Worm (Caenorhabditis elegans): ENCODE measurements around the gene T06C12.9.
"Not testable (repeated sequence)": the region's sequence is repeated elsewhere in the genome, so short reads cannot be mapped to it uniquely, and the experiment has no call there.

T06C12.9 gene

DNA sequence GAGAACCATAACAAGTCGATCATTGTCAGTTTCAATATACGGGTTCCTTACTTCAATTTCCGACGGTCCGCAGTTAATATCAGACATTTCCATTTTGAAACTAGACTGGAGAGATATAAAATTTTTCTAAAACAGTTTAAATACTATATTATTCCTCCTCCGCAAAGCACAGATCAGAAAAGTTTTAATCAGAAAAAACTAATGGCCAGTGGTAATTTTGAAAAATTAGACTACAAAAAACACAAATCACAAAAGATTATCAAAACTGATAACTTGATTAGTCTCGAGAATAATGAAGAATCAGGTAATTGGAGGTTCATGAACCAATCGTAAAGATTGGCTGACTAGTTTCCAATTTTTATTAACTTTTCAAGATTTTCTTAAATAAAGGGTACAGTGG lies at the start of gene T06C12.9:
T06C12.9 (minus strand) TSS at position 101 of the 400 bp plus-strand sequence.
- no peak for TF ChIP-seq flt-1 (GFP tag; IDR thresholded peaks at IDR 0.05)
- TF ChIP-seq F13C5.2 (tag; optimal IDR thresholded peaks at IDR 0.05): no peak
- TF ChIP-seq ets-7 (tag; optimal IDR thresholded peaks at IDR 0.05): no peak
- TF ChIP-seq ceh-13 (GFP tag; optimal IDR thresholded peaks at IDR 0.05): no peak
- no peak for TF ChIP-seq ceh-36 (tag; optimal IDR thresholded peaks at IDR 0.05)
- no peak for TF ChIP-seq scrt-1 (GFP tag; IDR thresholded peaks at IDR 0.05)
- TF ChIP-seq hmbx-1 (tag; optimal IDR thresholded peaks at IDR 0.05): no peak
- no peak for TF ChIP-seq hnd-1 (tag; optimal IDR thresholded peaks at IDR 0.05)
- TF ChIP-seq aly-1 (tag; optimal IDR thresholded peaks at IDR 0.05): no peak
- TF ChIP-seq ama-1 (optimal IDR thresholded peaks at IDR 0.05): no peak
- TF ChIP-seq tra-4 (tag; optimal IDR thresholded peaks at IDR 0.05): no peak
- no peak for TF ChIP-seq hmg-4 (GFP tag; optimal IDR thresholded peaks at IDR 0.05)
- TF ChIP-seq tbx-37 (GFP tag; conservative IDR thresholded peaks at IDR 0.05): no peak
- TF ChIP-seq B0310.2 (tag; optimal IDR thresholded peaks at IDR 0.05): no peak
- TF ChIP-seq sea-1 (GFP tag; conservative IDR thresholded peaks at IDR 0.05): no peak

DNA sequence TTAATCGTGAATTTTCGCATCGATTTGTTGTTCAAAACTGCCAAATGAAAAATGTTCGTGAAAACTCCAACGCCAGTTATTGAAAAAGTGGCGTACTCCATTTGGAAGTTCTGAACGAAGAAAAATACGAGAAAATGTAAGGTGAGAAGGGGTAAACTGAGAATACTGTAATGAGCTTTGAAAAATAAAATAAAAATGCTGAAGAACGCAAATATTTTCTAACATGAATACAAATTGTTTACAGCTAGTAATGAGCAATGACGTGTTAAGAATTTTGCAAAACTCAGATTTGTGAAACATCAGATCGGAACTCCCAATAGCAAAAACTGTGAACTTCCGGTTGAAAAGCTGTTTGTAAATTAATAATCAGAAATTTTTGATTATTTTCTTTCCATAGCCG lies 46.5 kb upstream of the T06C12.9 start, which contains the start of gene srw-26:
srw-26 (minus strand) TSS at position 101 of the 400 bp plus-strand sequence.
- TF ChIP-seq ets-7 (tag; optimal IDR thresholded peaks at IDR 0.05) (no peak), hnd-1 (tag; optimal IDR thresholded peaks at IDR 0.05) (no peak), flt-1 (GFP tag; IDR thresholded peaks at IDR 0.05) (no peak), aly-1 (tag; optimal IDR thresholded peaks at IDR 0.05) (no peak)

DNA sequence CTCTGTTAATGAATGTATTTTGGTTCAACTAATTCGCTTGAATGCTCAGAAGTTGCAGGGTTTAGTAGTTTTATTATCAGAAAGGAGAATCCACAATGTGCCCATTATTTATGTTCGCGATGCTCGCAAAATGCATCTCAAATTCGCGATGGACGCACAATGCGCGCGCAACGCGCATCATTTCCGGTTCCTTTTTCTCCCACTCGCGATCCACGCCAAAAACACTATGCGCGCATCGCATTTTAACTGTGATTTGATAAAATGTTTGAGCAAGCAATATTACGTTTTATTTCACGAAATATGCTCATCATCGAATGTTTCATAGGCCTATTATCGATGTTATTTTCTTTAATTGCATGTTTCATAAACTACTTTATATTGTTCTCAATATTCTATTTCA lies 44.0 kb upstream of the T06C12.9 start, which contains the start of gene srbc-77:
srbc-77 (plus strand) TSS at position 301 of the 400 bp plus-strand sequence.
- not testable (repeated sequence) for TF ChIP-seq B0310.2 (tag; optimal IDR thresholded peaks at IDR 0.05); tra-4 (tag; optimal IDR thresholded peaks at IDR 0.05); tbx-11 (GFP tag; IDR thresholded peaks at IDR 0.05)

- TF ChIP-seq tbx-37 (GFP tag; conservative IDR thresholded peaks at IDR 0.05): no peak
Measured at ce11 chrV:15928325-15928724, 42.5 kb upstream of the T06C12.9 start, which contains the start of gene pzf-1. pzf-1 (minus strand) TSS chrV:15928425.

ce11 chrV:15924307-15924706 lies 38.4 kb upstream of the T06C12.9 start, which contains the start of gene nhr-108:
nhr-108 (minus strand) TSS chrV:15924472.
- no peak for TF ChIP-seq ama-1 (optimal IDR thresholded peaks at IDR 0.05)
- TF ChIP-seq tra-4 (tag; optimal IDR thresholded peaks at IDR 0.05): no peak
- TF ChIP-seq pes-1 (GFP tag; IDR thresholded peaks at IDR 0.05): no peak
- no peak for TF ChIP-seq B0310.2 (tag; optimal IDR thresholded peaks at IDR 0.05)
- no peak for TF ChIP-seq aly-1 (tag; optimal IDR thresholded peaks at IDR 0.05)
- TF ChIP-seq hnd-1 (tag; optimal IDR thresholded peaks at IDR 0.05): no peak
- no peak for TF ChIP-seq hmg-4 (GFP tag; optimal IDR thresholded peaks at IDR 0.05)
- TF ChIP-seq F13C5.2 (tag; optimal IDR thresholded peaks at IDR 0.05): no peak

DNA sequence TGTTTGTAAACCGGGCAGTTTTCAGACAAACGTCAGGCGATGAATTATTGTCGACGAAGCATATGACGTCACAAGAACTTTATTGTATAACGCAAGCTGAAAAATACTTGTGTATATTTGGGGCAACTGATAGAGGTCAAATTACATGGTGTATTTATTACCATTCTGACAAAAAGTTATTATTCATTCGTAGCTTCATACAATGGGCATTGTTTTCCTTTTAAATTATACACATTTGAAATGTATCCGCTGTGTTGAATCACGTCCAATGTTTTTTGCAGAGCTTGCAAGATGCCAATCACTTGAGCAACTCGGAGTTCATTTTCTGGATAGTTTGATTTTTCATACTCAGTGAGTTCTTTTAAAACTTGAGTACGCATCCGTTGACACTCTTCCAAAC lies 37.1 kb upstream of the T06C12.9 start, which contains the start of gene F35E8.13:
F35E8.13 (plus strand) TSS at position 301 of the 400 bp plus-strand sequence.
- TF ChIP-seq sea-1 (GFP tag; conservative IDR thresholded peaks at IDR 0.05) (no peak), tbx-37 (GFP tag; conservative IDR thresholded peaks at IDR 0.05) (no peak), ama-1 (optimal IDR thresholded peaks at IDR 0.05) (no peak), B0310.2 (tag; optimal IDR thresholded peaks at IDR 0.05) (no peak), tbx-11 (GFP tag; IDR thresholded peaks at IDR 0.05) (no peak), ceh-36 (tag; optimal IDR thresholded peaks at IDR 0.05) (no peak), F13C5.2 (tag; optimal IDR thresholded peaks at IDR 0.05) (no peak), hnd-1 (tag; optimal IDR thresholded peaks at IDR 0.05) (no peak), ets-7 (tag; optimal IDR thresholded peaks at IDR 0.05) (no peak), flt-1 (GFP tag; IDR thresholded peaks at IDR 0.05) (no peak), scrt-1 (GFP tag; IDR thresholded peaks at IDR 0.05) (no peak)

ce11 chrV:15921102-15921501 lies 35.2 kb upstream of the T06C12.9 start, which contains the start of gene cdr-1:
cdr-1 (plus strand) TSS chrV:15921309.
- TF ChIP-seq F13C5.2 (tag; optimal IDR thresholded peaks at IDR 0.05) (no peak), scrt-1 (GFP tag; IDR thresholded peaks at IDR 0.05) (no peak), aly-1 (tag; optimal IDR thresholded peaks at IDR 0.05) (no peak), flt-1 (GFP tag; IDR thresholded peaks at IDR 0.05) (no peak), hmg-4 (GFP tag; optimal IDR thresholded peaks at IDR 0.05) (no peak), pes-1 (GFP tag; IDR thresholded peaks at IDR 0.05) (no peak), sea-1 (GFP tag; conservative IDR thresholded peaks at IDR 0.05) (no peak), B0310.2 (tag; optimal IDR thresholded peaks at IDR 0.05) (no peak), tra-4 (tag; optimal IDR thresholded peaks at IDR 0.05) (no peak), hmbx-1 (tag; optimal IDR thresholded peaks at IDR 0.05) (no peak), tbx-11 (GFP tag; IDR thresholded peaks at IDR 0.05) (no peak), ets-7 (tag; optimal IDR thresholded peaks at IDR 0.05) (no peak), hnd-1 (tag; optimal IDR thresholded peaks at IDR 0.05) (no peak), ama-1 (optimal IDR thresholded peaks at IDR 0.05) (no peak), tbx-37 (GFP tag; conservative IDR thresholded peaks at IDR 0.05) (no peak)

- no peak for TF ChIP-seq ama-1 (optimal IDR thresholded peaks at IDR 0.05)
- no peak for TF ChIP-seq pes-1 (GFP tag; IDR thresholded peaks at IDR 0.05)
- TF ChIP-seq aly-1 (tag; optimal IDR thresholded peaks at IDR 0.05): no peak
Measured at ce11 chrV:15920273-15920672, 34.4 kb upstream of the T06C12.9 start, which contains the start of gene F35E8.10. F35E8.10 (minus strand) TSS chrV:15920373.

DNA sequence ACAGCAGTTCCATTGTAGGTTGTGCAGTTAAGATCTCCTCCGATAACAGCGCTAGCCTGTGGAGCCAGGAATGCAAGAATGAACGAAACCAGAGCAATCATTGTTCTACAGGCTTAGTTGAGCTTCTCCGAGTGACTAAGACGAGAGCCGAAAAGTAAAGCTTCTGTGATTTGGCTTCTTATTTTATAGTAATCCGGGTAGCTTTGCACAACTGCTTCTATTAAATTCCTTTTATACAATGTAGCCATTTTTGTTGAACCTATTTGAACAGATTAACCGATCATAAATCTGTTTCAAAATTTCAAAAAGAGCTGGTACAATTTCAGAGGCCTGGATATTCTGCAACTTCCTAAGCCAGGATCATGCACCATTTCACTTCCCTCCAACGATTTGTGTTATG lies 31.6 kb upstream of the T06C12.9 start, which contains the start of gene F35E8.9:
F35E8.9 (minus strand) TSS at position 101 of the 400 bp plus-strand sequence.
- TF ChIP-seq hnd-1 (tag; optimal IDR thresholded peaks at IDR 0.05) (no peak), ets-7 (tag; optimal IDR thresholded peaks at IDR 0.05) (no peak), hmg-4 (GFP tag; optimal IDR thresholded peaks at IDR 0.05) (no peak), hmbx-1 (tag; optimal IDR thresholded peaks at IDR 0.05) (no peak), ceh-13 (GFP tag; optimal IDR thresholded peaks at IDR 0.05) (no peak), aly-1 (tag; optimal IDR thresholded peaks at IDR 0.05) (no peak), scrt-1 (GFP tag; IDR thresholded peaks at IDR 0.05) (no peak), pes-1 (GFP tag; IDR thresholded peaks at IDR 0.05) (no peak), tra-4 (tag; optimal IDR thresholded peaks at IDR 0.05) (no peak), tbx-37 (GFP tag; conservative IDR thresholded peaks at IDR 0.05) (no peak), flt-1 (GFP tag; IDR thresholded peaks at IDR 0.05) (no peak), F13C5.2 (tag; optimal IDR thresholded peaks at IDR 0.05) (no peak), ama-1 (optimal IDR thresholded peaks at IDR 0.05) (no peak), B0310.2 (tag; optimal IDR thresholded peaks at IDR 0.05) (no peak), ceh-36 (tag; optimal IDR thresholded peaks at IDR 0.05) (no peak)
